Worm (Caenorhabditis elegans): ENCODE measurements around the gene unc-129.
A peak's percentile ranks its signal among the peaks of the same experiment; 100 is the strongest.

Gene unc-129

DNA sequence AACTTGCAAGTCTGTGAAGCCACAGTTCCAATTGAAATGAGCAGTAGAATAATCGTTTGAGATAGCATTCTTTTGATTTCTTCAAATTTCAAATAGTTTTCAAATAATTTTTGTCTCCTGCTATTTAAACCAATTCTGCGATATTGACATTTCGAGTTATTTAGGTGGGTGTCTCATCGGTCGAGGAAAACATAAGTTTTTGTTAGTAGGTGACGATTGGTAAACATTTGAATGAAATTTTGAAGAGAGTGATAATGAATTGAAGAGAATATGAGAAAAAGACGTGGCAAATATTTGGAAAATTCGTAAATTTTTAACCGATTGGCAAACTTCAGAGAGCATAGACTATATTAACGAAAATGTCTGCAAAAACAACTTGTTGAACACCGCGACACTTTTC lies 35.2 kb upstream of the unc-129 start, which contains the start of gene Y73F4A.3:
Gene Y73F4A.3, minus strand, starts transcription at position 101 of the 400 bp plus-strand sequence.
- TF ChIP-seq snpc-4 (tag; optimal IDR thresholded peaks at IDR 0.05), result no peak
- TF ChIP-seq zip-8 (tag; optimal IDR thresholded peaks at IDR 0.05), result no peak
- TF ChIP-seq lin-32 (GFP tag; optimal IDR thresholded peaks at IDR 0.05), result no peak
- TF ChIP-seq ztf-11 (tag; optimal IDR thresholded peaks at IDR 0.05), result no peak
- TF ChIP-seq nhr-12 (tag; optimal IDR thresholded peaks at IDR 0.05), result no peak

DNA sequence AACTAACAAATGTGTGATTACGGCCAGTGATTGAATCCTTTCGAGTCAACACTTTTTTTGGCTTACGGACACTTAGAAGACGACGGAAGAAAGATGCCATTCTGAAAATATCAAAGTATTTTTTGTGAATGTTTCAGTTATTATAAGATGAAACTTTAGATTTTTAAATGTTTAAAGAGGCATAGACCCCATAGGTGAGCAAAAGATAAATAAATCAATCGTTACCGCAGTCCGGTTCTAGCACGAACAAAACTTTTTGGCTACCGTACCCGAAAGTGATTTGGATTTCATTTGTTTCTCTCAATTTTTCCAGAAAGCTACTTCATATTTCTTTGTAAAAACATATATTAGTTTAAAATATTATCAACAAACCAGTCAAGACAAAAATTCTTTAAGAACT lies 31.9 kb upstream of the unc-129 start, which contains the start of gene C53D6.7:
Gene C53D6.7, minus strand, starts transcription at position 101 of the 400 bp plus-strand sequence.
- TF ChIP-seq unc-62 (GFP tag; optimal IDR thresholded peaks at IDR 0.05) (no peak), bed-3 (GFP tag; optimal IDR thresholded peaks at IDR 0.05) (no peak), drap-1 (GFP tag; optimal IDR thresholded peaks at IDR 0.05) (no peak), mls-2 (tag; optimal IDR thresholded peaks at IDR 0.05) (no peak), nhr-237 (tag; optimal IDR thresholded peaks at IDR 0.05) (no peak), ceh-39 (tag; optimal IDR thresholded peaks at IDR 0.05) (no peak), nhr-76 (tag; optimal IDR thresholded peaks at IDR 0.05) (no peak), nhr-2 (tag; optimal IDR thresholded peaks at IDR 0.05) (no peak)

DNA sequence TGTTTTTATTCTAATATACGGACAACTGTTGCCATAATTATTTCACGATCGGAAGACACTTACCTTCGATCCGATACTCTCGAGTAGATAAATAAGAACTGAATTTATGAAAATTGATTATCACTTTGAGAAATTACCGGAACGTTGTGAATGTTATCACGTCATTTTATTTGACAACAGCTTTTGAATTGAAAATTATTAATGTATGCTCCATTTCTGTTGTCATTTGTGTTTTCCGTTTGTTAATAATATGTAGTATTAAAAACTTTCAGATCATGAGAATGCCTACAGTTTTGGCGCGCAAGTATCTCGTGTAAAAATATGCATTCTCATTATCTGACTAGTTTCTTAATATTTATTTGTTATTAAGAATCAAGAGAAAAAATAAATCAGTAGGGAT lies 29.1 kb upstream of the unc-129 start, which contains the start of gene C53D6.10:
Gene C53D6.10, minus strand, starts transcription at position 101 of the 400 bp plus-strand sequence.
- TF ChIP-seq unc-39 (tag; optimal IDR thresholded peaks at IDR 0.05) (no peak), M03D4.4 (tag; optimal IDR thresholded peaks at IDR 0.05) (no peak), nhr-237 (tag; optimal IDR thresholded peaks at IDR 0.05) (no peak), sem-2 (GFP tag; optimal IDR thresholded peaks at IDR 0.05) (no peak), ham-2 (GFP tag; optimal IDR thresholded peaks at IDR 0.05) (no peak), lsy-2 (tag; optimal IDR thresholded peaks at IDR 0.05) (no peak), hlh-1 (tag; optimal IDR thresholded peaks at IDR 0.05) (no peak), elt-3 (tag; optimal IDR thresholded peaks at IDR 0.05) (no peak), sptf-1 (tag; optimal IDR thresholded peaks at IDR 0.05) (no peak), nhr-2 (tag; optimal IDR thresholded peaks at IDR 0.05) (no peak), zip-8 (tag; optimal IDR thresholded peaks at IDR 0.05) (no peak)

DNA sequence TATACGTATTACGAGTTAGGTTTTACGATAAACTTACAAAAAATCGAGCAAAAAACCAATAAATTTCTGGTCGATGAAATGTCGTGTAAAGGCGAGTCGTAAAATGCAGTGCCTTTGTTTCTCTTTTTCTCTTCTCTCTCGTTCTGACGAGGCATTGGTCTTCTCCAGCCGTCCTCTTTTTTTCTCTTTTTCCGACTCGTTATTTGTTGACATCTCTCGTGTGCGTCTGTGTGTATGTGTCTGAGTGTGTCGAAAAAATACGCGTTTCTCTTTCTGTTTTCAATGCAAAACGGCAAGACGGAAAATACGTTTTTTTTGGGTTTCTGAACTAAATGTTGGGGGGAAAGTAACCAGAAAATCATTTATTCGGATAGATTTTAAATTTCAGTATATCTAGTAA lies 27.3 kb upstream of the unc-129 start, which contains the start of gene C53D6.6:
Gene C53D6.6, minus strand, starts transcription at position 118 of the 400 bp plus-strand sequence.
- TF ChIP-seq unc-120 (tag; optimal IDR thresholded peaks at IDR 0.05; ENCODE audit: poor library complexity, severe bottlenecking) (no peak), mab-5 (tag; optimal IDR thresholded peaks at IDR 0.05) (no peak), pha-4 (tag; optimal IDR thresholded peaks at IDR 0.05) (peak; percentile 56), mep-1 (tag; optimal IDR thresholded peaks at IDR 0.05) (peak; percentile 3), hlh-1 (tag; optimal IDR thresholded peaks at IDR 0.05) (peak; percentile 32), blmp-1 (tag; optimal IDR thresholded peaks at IDR 0.05) (no peak), unc-62 (GFP tag; optimal IDR thresholded peaks at IDR 0.05) (no peak), tbx-8 (GFP tag; optimal IDR thresholded peaks at IDR 0.05) (no peak), snpc-4 (tag; optimal IDR thresholded peaks at IDR 0.05) (no peak), bed-3 (GFP tag; optimal IDR thresholded peaks at IDR 0.05) (no peak), unc-39 (tag; optimal IDR thresholded peaks at IDR 0.05) (no peak), ces-1 (GFP tag; optimal IDR thresholded peaks at IDR 0.05) (no peak), nhr-12 (tag; optimal IDR thresholded peaks at IDR 0.05) (no peak), ham-2 (GFP tag; optimal IDR thresholded peaks at IDR 0.05) (no peak), cnd-1 (tag; optimal IDR thresholded peaks at IDR 0.05) (no peak), nhr-2 (tag; optimal IDR thresholded peaks at IDR 0.05) (no peak), zip-8 (tag; optimal IDR thresholded peaks at IDR 0.05) (no peak)

DNA sequence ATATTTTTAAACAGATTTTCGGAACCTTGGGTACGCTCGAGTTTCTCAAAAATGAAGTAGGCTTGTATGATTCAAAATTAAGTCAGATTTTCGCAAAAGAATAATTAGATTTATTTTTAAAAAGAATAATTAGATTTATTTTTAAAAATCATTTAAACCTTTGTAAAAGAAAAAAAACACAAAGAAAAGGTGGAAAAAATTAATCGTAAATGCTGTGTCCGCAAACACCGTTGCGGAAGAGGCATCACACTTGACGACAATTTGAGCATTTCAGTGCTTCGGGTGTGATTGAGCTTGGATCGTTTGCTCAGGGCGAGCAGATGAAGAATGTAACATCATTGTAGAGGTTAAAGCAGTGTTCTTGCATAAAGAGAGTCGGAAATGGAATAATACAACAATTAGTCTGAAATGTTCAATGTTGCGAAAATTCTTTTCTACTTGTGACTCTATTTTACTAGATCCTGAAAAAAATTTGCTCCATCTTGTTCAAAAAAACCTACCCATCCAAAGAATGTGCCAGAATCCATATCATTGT lies 16.1 kb upstream of the unc-129 start:
- TF ChIP-seq nhr-76 (tag; optimal IDR thresholded peaks at IDR 0.05) (no peak), snpc-4 (tag; optimal IDR thresholded peaks at IDR 0.05) (no peak), zip-8 (tag; optimal IDR thresholded peaks at IDR 0.05) (no peak), mab-5 (tag; optimal IDR thresholded peaks at IDR 0.05) (no peak), hlh-1 (tag; optimal IDR thresholded peaks at IDR 0.05) (no peak), nhr-2 (tag; optimal IDR thresholded peaks at IDR 0.05) (no peak), mls-2 (tag; optimal IDR thresholded peaks at IDR 0.05) (no peak), nhr-12 (tag; optimal IDR thresholded peaks at IDR 0.05) (no peak), drap-1 (GFP tag; optimal IDR thresholded peaks at IDR 0.05) (no peak), M03D4.4 (tag; optimal IDR thresholded peaks at IDR 0.05) (no peak), lsy-2 (tag; optimal IDR thresholded peaks at IDR 0.05) (no peak), ceh-83 (GFP tag; optimal IDR thresholded peaks at IDR 0.05) (no peak), sptf-1 (tag; optimal IDR thresholded peaks at IDR 0.05) (no peak), elt-3 (tag; optimal IDR thresholded peaks at IDR 0.05) (no peak), blmp-1 (tag; optimal IDR thresholded peaks at IDR 0.05) (no peak), tbx-8 (GFP tag; optimal IDR thresholded peaks at IDR 0.05) (no peak), nhr-237 (tag; optimal IDR thresholded peaks at IDR 0.05) (no peak), elt-1 (tag; optimal IDR thresholded peaks at IDR 0.05; ENCODE audit: borderline replicate concordance, insufficient read depth) (no peak), mep-1 (tag; optimal IDR thresholded peaks at IDR 0.05) (no peak)

Data from whole organism, mixed stage, embryonic.